Fruit fly (Drosophila melanogaster) whole organism, embryonic: Measurements from ENCODE around the gene CG15643.
A peak's percentile ranks its signal among the peaks of the same experiment; 100 is the strongest.

Experiments used
- B-H2 ChIP-seq: fragments of 200-800 bp; sonication (Bioruptor generic); optimal IDR thresholded peaks from 2 replicates; lab custom pipeline; 2018; ENCODE audit warnings: missing biosample characterization, mild to moderate bottlenecking, missing genetic modification characterization
- Blimp-1 ChIP-seq: fragments of 200-800 bp; sonication (Bioruptor generic); optimal IDR thresholded peaks from 3 replicates; lab custom pipeline; 2018; ENCODE audit warnings: missing biosample characterization, missing genetic modification characterization, mild to moderate bottlenecking, moderate library complexity, missing genetic modification reagents
- CG12071 ChIP-seq: fragments of 200-800 bp; sonication (Bioruptor generic); optimal IDR thresholded peaks from 3 replicates; lab custom pipeline; 2018; ENCODE audit warnings: missing biosample characterization, mild to moderate bottlenecking, missing genetic modification characterization
- CG12659 ChIP-seq: fragments of 200-800 bp; sonication (Bioruptor generic); optimal IDR thresholded peaks from 3 replicates; lab custom pipeline; 2017; ENCODE audit warnings: mild to moderate bottlenecking, missing biosample characterization, missing genetic modification reagents, missing genetic modification characterization
- CG13775 ChIP-seq: fragments of 200-800 bp; sonication (Bioruptor generic); optimal IDR thresholded peaks from 3 replicates; lab custom pipeline; 2017; ENCODE audit warnings: missing biosample characterization, mild to moderate bottlenecking, missing genetic modification characterization
- CG13894 ChIP-seq: fragments of 200-800 bp; sonication (Bioruptor generic); optimal IDR thresholded peaks from 3 replicates; lab custom pipeline; 2018; ENCODE audit warnings: missing biosample characterization, mild to moderate bottlenecking, missing genetic modification characterization, moderate library complexity
- CG15073 ChIP-seq: fragments of 200-800 bp; sonication (Bioruptor generic); optimal IDR thresholded peaks from 2 replicates; lab custom pipeline; 2016; ENCODE audit warnings: missing biosample characterization, missing genetic modification characterization
- CG15479 ChIP-seq: fragments of 200-800 bp; sonication (Bioruptor generic); optimal IDR thresholded peaks from 3 replicates; lab custom pipeline; 2019; ENCODE audit warnings: missing biosample characterization, mild to moderate bottlenecking, missing genetic modification characterization, moderate library complexity
- CG15696 ChIP-seq: fragments of 200-800 bp; sonication (Bioruptor generic); optimal IDR thresholded peaks from 2 replicates; lab custom pipeline; 2019; ENCODE audit warnings: missing biosample characterization, mild to moderate bottlenecking, missing genetic modification characterization, moderate library complexity
- CG1603 ChIP-seq: fragments of 200-800 bp; sonication (Bioruptor generic); optimal IDR thresholded peaks from 2 replicates; lab custom pipeline; 2019; ENCODE audit warnings: missing biosample characterization, mild to moderate bottlenecking, missing genetic modification characterization, moderate library complexity
- CG17361 ChIP-seq: fragments of 200-800 bp; sonication (Bioruptor generic); IDR thresholded peaks from 3 replicates; pipeline ENCODE4 v1.3.6; 2022; ENCODE audit warnings: missing biosample characterization, missing genetic modification characterization
- CG18619 ChIP-seq: fragments of 200-800 bp; sonication (Bioruptor generic); optimal IDR thresholded peaks from 3 replicates; lab custom pipeline; 2017; ENCODE audit warnings: missing biosample characterization, mild to moderate bottlenecking, missing genetic modification characterization
- CG2712 ChIP-seq: fragments of 200-800 bp; optimal IDR thresholded peaks from 3 replicates; lab custom pipeline; 2019; ENCODE audit warnings: missing biosample characterization, mild to moderate bottlenecking, missing genetic modification characterization, moderate library complexity
- CG3163 ChIP-seq: fragments of 200-800 bp; sonication (Bioruptor generic); optimal IDR thresholded peaks from 3 replicates; lab custom pipeline; 2016; ENCODE audit warnings: missing biosample characterization, missing genetic modification characterization
- CG3726 ChIP-seq: fragments of 200-800 bp; sonication (Bioruptor generic); IDR thresholded peaks from 3 replicates; pipeline ENCODE4, ENCODE4 v1.3.6; 2022; ENCODE audit warnings: missing biosample characterization, missing genetic modification characterization
- CG4328 ChIP-seq: fragments of 200-800 bp; sonication (Bioruptor generic); optimal IDR thresholded peaks from 3 replicates; lab custom pipeline; 2017; ENCODE audit warnings: missing biosample characterization, missing genetic modification reagents, missing genetic modification characterization
- CG4360 ChIP-seq: fragments of 200-800 bp; sonication (Bioruptor generic); IDR thresholded peaks from 2 replicates; pipeline ENCODE4 v1.3.6; 2022; ENCODE audit warnings: missing biosample characterization, missing genetic modification characterization
- CG5245 ChIP-seq: fragments of 200-800 bp; sonication (Bioruptor generic); optimal IDR thresholded peaks from 3 replicates; lab custom pipeline; 2016; ENCODE audit warnings: missing biosample characterization, missing genetic modification characterization
- CG7372 ChIP-seq: fragments of 200-800 bp; sonication (Bioruptor generic); IDR thresholded peaks from 2 replicates; pipeline ENCODE4 v1.3.6; 2022; ENCODE audit warnings: missing biosample characterization, missing genetic modification characterization
- CG7556 ChIP-seq: fragments of 200-800 bp; sonication (Bioruptor generic); optimal IDR thresholded peaks from 2 replicates; lab custom pipeline; 2017; ENCODE audit warnings: missing biosample characterization, mild to moderate bottlenecking, missing genetic modification characterization
- Chrac-16 ChIP-seq: fragments of 200-800 bp; sonication (Bioruptor generic); optimal IDR thresholded peaks from 3 replicates; lab custom pipeline; 2016; ENCODE audit warnings: missing biosample characterization, missing genetic modification characterization
- Deaf1 ChIP-seq: fragments of 200-800 bp; optimal IDR thresholded peaks from 3 replicates; lab custom pipeline; 2019; ENCODE audit warnings: missing biosample characterization, mild to moderate bottlenecking, missing genetic modification characterization, moderate library complexity
- Dip2 ChIP-seq: fragments of 200-800 bp; sonication (Bioruptor generic); IDR thresholded peaks from 2 replicates; pipeline ENCODE4 v1.3.6; 2022; ENCODE audit warnings: missing biosample characterization, missing genetic modification characterization
- Doc3 ChIP-seq: fragments of 200-800 bp; sonication (Bioruptor generic); IDR thresholded peaks from 3 replicates; pipeline ENCODE4 v1.3.6; 2022; ENCODE audit warnings: missing biosample characterization, missing genetic modification characterization; ENCODE audit not compliant: partially characterized antibody
- HLHmδ ChIP-seq: fragments of 200-800 bp; sonication (Bioruptor generic); optimal IDR thresholded peaks from 2 replicates; lab custom pipeline; 2018; ENCODE audit warnings: missing biosample characterization, mild to moderate bottlenecking, missing genetic modification characterization, moderate library complexity
- Hr78 ChIP-seq, 2 experiments: fragments of 200-800 bp in 1 of 2; fragments of >200 bp in 1 of 2; sonication (Bioruptor generic) in 1 of 2; optimal IDR thresholded peaks; 2 replicates each; lab custom pipeline; 2017 to 2019; ENCODE audit warnings: missing biosample characterization in 2 of 2, missing genetic modification characterization in 2 of 2, mild to moderate bottlenecking in 1 of 2, moderate library complexity in 1 of 2
- Meics ChIP-seq: fragments of 200-800 bp; sonication (Bioruptor generic); optimal IDR thresholded peaks from 2 replicates; lab custom pipeline; 2017; ENCODE audit warnings: missing biosample characterization, mild to moderate bottlenecking, missing genetic modification characterization
- NC2α ChIP-seq: fragments of 200-800 bp; sonication (Bioruptor generic); optimal IDR thresholded peaks from 2 replicates; lab custom pipeline; 2016; ENCODE audit warnings: missing biosample characterization, missing genetic modification characterization
- Six4 ChIP-seq: fragments of 200-800 bp; sonication (Bioruptor generic); optimal IDR thresholded peaks from 2 replicates; lab custom pipeline; 2016; ENCODE audit warnings: missing biosample characterization, missing genetic modification characterization
- Stat92E ChIP-seq, 3 experiments: fragments of >200 bp in 2 of 3; fragments of 200-800 bp in 1 of 3; sonication (Bioruptor generic) in 1 of 3; optimal IDR thresholded peaks; 2 replicates each; lab custom pipeline; 2017 to 2019; ENCODE audit warnings: missing biosample characterization in 3 of 3, missing genetic modification characterization in 3 of 3, mild to moderate bottlenecking in 1 of 3, moderate library complexity in 1 of 3
- Xrp1 ChIP-seq: fragments of 200-800 bp; sonication (Bioruptor generic); IDR thresholded peaks from 2 replicates; pipeline ENCODE4 v1.3.6; 2022; ENCODE audit warnings: missing biosample characterization, missing genetic modification characterization
- ara ChIP-seq: fragments of 200-800 bp; sonication (Bioruptor generic); IDR thresholded peaks from 2 replicates; pipeline ENCODE4 v1.3.6; 2022; ENCODE audit warnings: missing biosample characterization, missing genetic modification characterization
- cad ChIP-seq: fragments of >200 bp; optimal IDR thresholded peaks from 2 replicates; lab custom pipeline; 2017; ENCODE audit warnings: missing biosample characterization, missing genetic modification characterization
- ci ChIP-seq: fragments of 200-800 bp; sonication (Bioruptor generic); IDR thresholded peaks from 3 replicates; pipeline ENCODE4 v1.3.6; 2022; ENCODE audit warnings: missing biosample characterization, missing genetic modification characterization
- dati ChIP-seq: fragments of 200-800 bp; sonication (Bioruptor generic); IDR thresholded peaks from 2 replicates; pipeline ENCODE4 v1.3.6; 2022; ENCODE audit warnings: missing biosample characterization, missing genetic modification characterization
- dimm ChIP-seq: fragments of 200-800 bp; sonication (Bioruptor generic); IDR thresholded peaks from 2 replicates; pipeline ENCODE4 v1.3.6; 2022; ENCODE audit warnings: missing biosample characterization, missing genetic modification characterization
- dmrt99B ChIP-seq: fragments of 200-800 bp; sonication (Bioruptor generic); optimal IDR thresholded peaks from 2 replicates; lab custom pipeline; 2018; ENCODE audit warnings: missing biosample characterization, mild to moderate bottlenecking, missing genetic modification characterization, moderate library complexity
- ewg ChIP-seq: fragments of 200-800 bp; sonication (Bioruptor generic); optimal IDR thresholded peaks from 3 replicates; lab custom pipeline; 2017; ENCODE audit warnings: mild to moderate bottlenecking, missing biosample characterization, missing genetic modification reagents, missing genetic modification characterization
- fd3F ChIP-seq: fragments of 200-800 bp; sonication (Bioruptor generic); optimal IDR thresholded peaks from 2 replicates; lab custom pipeline; 2018; ENCODE audit warnings: missing biosample characterization, mild to moderate bottlenecking, missing genetic modification characterization, moderate library complexity
- gcm ChIP-seq: fragments of 200-800 bp; sonication (Bioruptor generic); optimal IDR thresholded peaks from 2 replicates; lab custom pipeline; 2019; ENCODE audit warnings: missing biosample characterization, mild to moderate bottlenecking, missing genetic modification characterization, moderate library complexity
- gcm2 ChIP-seq: fragments of 200-800 bp; sonication (Bioruptor generic); optimal IDR thresholded peaks from 2 replicates; lab custom pipeline; 2016; ENCODE audit warnings: missing biosample characterization, missing genetic modification characterization
- her ChIP-seq: fragments of 200-800 bp; sonication (Bioruptor generic); optimal IDR thresholded peaks from 2 replicates; lab custom pipeline; 2016; ENCODE audit warnings: missing biosample characterization, missing genetic modification characterization
- ind ChIP-seq: fragments of 200-800 bp; sonication (Bioruptor generic); optimal IDR thresholded peaks from 3 replicates; lab custom pipeline; 2016; ENCODE audit warnings: missing biosample characterization, missing genetic modification characterization
- kni ChIP-seq: fragments of 200-800 bp; sonication (Bioruptor generic); optimal IDR thresholded peaks from 3 replicates; lab custom pipeline; 2017; ENCODE audit warnings: mild to moderate bottlenecking, missing biosample characterization, missing genetic modification reagents, missing genetic modification characterization
- lov ChIP-seq, 2 experiments: fragments of 200-800 bp in 1 of 2; fragments of >200 bp in 1 of 2; sonication (Bioruptor generic) in 1 of 2; IDR thresholded peaks in 1 of 2; optimal IDR thresholded peaks in 1 of 2; 2 replicates in 1 of 2; 3 replicates in 1 of 2; pipeline versions ENCODE4 v1.3.6 to Lab custom; 2017 to 2022; ENCODE audit warnings: missing biosample characterization in 1 of 2, missing genetic modification characterization in 1 of 2
- luna ChIP-seq: fragments of 200-800 bp; sonication (Bioruptor generic); optimal IDR thresholded peaks from 2 replicates; lab custom pipeline; 2016; ENCODE audit warnings: missing biosample characterization, missing genetic modification characterization
- p53 ChIP-seq: fragments of 200-800 bp; sonication (Bioruptor generic); optimal IDR thresholded peaks from 2 replicates; lab custom pipeline; 2016; ENCODE audit warnings: missing biosample characterization, missing genetic modification characterization
- pnt ChIP-seq: fragments of 200-800 bp; sonication (Bioruptor generic); optimal IDR thresholded peaks from 3 replicates; lab custom pipeline; 2016; ENCODE audit warnings: missing biosample characterization, missing genetic modification characterization
- rib ChIP-seq: fragments of 200-800 bp; sonication (Bioruptor generic); IDR thresholded peaks from 2 replicates; pipeline ENCODE4 v1.3.6; 2022; ENCODE audit warnings: missing biosample characterization, missing genetic modification characterization
- sob ChIP-seq: fragments of 200-800 bp; sonication (Bioruptor generic); IDR thresholded peaks from 2 replicates; pipeline ENCODE4 v1.3.6; 2022; ENCODE audit warnings: missing biosample characterization, missing genetic modification characterization
- sqz ChIP-seq: fragments of 200-800 bp; sonication (Bioruptor generic); optimal IDR thresholded peaks from 3 replicates; lab custom pipeline; 2018; ENCODE audit warnings: missing biosample characterization, mild to moderate bottlenecking, missing genetic modification characterization

The CG15643 gene

dm6 chrX:15617916-15618315 lies 46.0 kb upstream of the CG15643 start (continued):
- no peak for TF ChIP-seq Dip2 (GFP tag; lab: Robert Waterston, UW)
- TF ChIP-seq NC2α (GFP tag; lab: Kevin White, UChicago), result no peak
- TF ChIP-seq ind (GFP tag; lab: Kevin White, UChicago), result no peak
- peak; percentile 35; the same call in 1 of the 3 replicates for TF ChIP-seq CG17361
- peak; percentile 84 for TF ChIP-seq ara (GFP tag; lab: Robert Waterston, UW)
- no peak for TF ChIP-seq CG12659 (GFP tag; lab: Kevin White, UChicago)
- TF ChIP-seq ci, result peak; percentile 78
- no peak for TF ChIP-seq CG3163 (GFP tag; lab: Kevin White, UChicago)
- no peak for TF ChIP-seq gcm2 (GFP tag; lab: Kevin White, UChicago)
- no peak for TF ChIP-seq CG5245 (GFP tag; lab: Kevin White, UChicago)
- TF ChIP-seq dimm (GFP tag; lab: Robert Waterston, UW), result no peak
- peak; percentile 50 for TF ChIP-seq CG2712 (tag; lab: Kevin White, UChicago)
- TF ChIP-seq B-H2 (GFP tag; lab: Kevin White, UChicago), result no peak
- no peak for TF ChIP-seq Meics (GFP tag; lab: Kevin White, UChicago)
- no peak for TF ChIP-seq gcm (GFP tag; lab: Kevin White, UChicago)
- no peak for TF ChIP-seq Chrac-16 (GFP tag; lab: Kevin White, UChicago)
- no peak for TF ChIP-seq CG7556 (GFP tag; lab: Kevin White, UChicago)
- TF ChIP-seq CG7372, result no peak
- TF ChIP-seq rib (GFP tag; lab: Robert Waterston, UW), result no peak
- TF ChIP-seq CG13775, result peak; percentile 39
- TF ChIP-seq Blimp-1 (GFP tag; lab: Kevin White, UChicago), result peak; percentile 49
- peak; percentile 60 for TF ChIP-seq CG1603 (tag; lab: Kevin White, UChicago)
- no peak for TF ChIP-seq dati
- TF ChIP-seq CG15073 (GFP tag; lab: Kevin White, UChicago), result no peak
- TF ChIP-seq CG15696, result no peak
- no peak for TF ChIP-seq Deaf1 (tag; lab: Kevin White, UChicago)
- no peak for TF ChIP-seq lov (optimal IDR thresholded peaks at IDR 0.05; lab: Kevin White, UChicago)
- peak; percentile 80; the same call in 2 of the 3 replicates for TF ChIP-seq lov (GFP tag; IDR thresholded peaks at IDR 0.05; lab: Robert Waterston, UW)
- no peak for TF ChIP-seq cad (GFP tag; lab: Kevin White, UChicago)
- TF ChIP-seq CG3726 (GFP tag; lab: Robert Waterston, UW), result no peak
- no peak for TF ChIP-seq CG13894 (tag; lab: Kevin White, UChicago)
- TF ChIP-seq p53 (GFP tag; lab: Kevin White, UChicago), result no peak
- no peak for TF ChIP-seq Stat92E (GFP tag; optimal IDR thresholded peaks at IDR 0.05; lab: Kevin White, UChicago)
- no peak for TF ChIP-seq CG4328
- TF ChIP-seq CG4360 (GFP tag; lab: Robert Waterston, UW), result 0 out of 2 replicates have a peak, but pooled peaks have one; percentile 11
- TF ChIP-seq kni (GFP tag; lab: Kevin White, UChicago), result no peak
- TF ChIP-seq luna (GFP tag; lab: Kevin White, UChicago), result no peak
- peak; percentile 79 for TF ChIP-seq Xrp1
- no peak for TF ChIP-seq Hr78 (GFP tag; optimal IDR thresholded peaks at IDR 0.05; lab: Kevin White, UChicago)
- no peak for TF ChIP-seq Doc3
- no peak for TF ChIP-seq CG15479 (GFP tag; lab: Kevin White, UChicago)
- TF ChIP-seq CG12071, result no peak
- no peak for TF ChIP-seq ewg
- no peak for TF ChIP-seq CG18619 (GFP tag; lab: Kevin White, UChicago)
- TF ChIP-seq dmrt99B, result peak; percentile 23
- TF ChIP-seq HLHmδ (GFP tag; lab: Kevin White, UChicago), result no peak
- TF ChIP-seq sqz (GFP tag; lab: Kevin White, UChicago), result no peak
- TF ChIP-seq fd3F (GFP tag; lab: Kevin White, UChicago), result no peak
- no peak for TF ChIP-seq pnt (GFP tag; lab: Kevin White, UChicago)
- no peak for TF ChIP-seq Six4
- no peak for TF ChIP-seq sob (GFP tag; lab: Robert Waterston, UW)
- no peak for TF ChIP-seq her (GFP tag; lab: Kevin White, UChicago)
